Fruit fly (Drosophila melanogaster) whole organism, embryonic: ENCODE results near the gene NdufV3.

Experiments used
- B-H1 ChIP-seq: fragments of 200-800 bp; sonication (Bioruptor generic); IDR thresholded peaks from 3 replicates; pipeline ENCODE4 v1.3.6; 2022; ENCODE audit warnings: missing biosample characterization, missing genetic modification characterization
- Bdp1 ChIP-seq: fragments of 200-800 bp; sonication (Bioruptor generic); optimal IDR thresholded peaks from 3 replicates; lab custom pipeline; 2016; ENCODE audit warnings: missing biosample characterization, missing genetic modification characterization
- Blimp-1 ChIP-seq: fragments of 200-800 bp; sonication (Bioruptor generic); optimal IDR thresholded peaks from 3 replicates; lab custom pipeline; 2018; ENCODE audit warnings: missing biosample characterization, missing genetic modification characterization, mild to moderate bottlenecking, moderate library complexity, missing genetic modification reagents
- CG10431 ChIP-seq: fragments of 200-800 bp; sonication (Bioruptor generic); optimal IDR thresholded peaks from 3 replicates; lab custom pipeline; 2018; ENCODE audit warnings: missing biosample characterization, mild to moderate bottlenecking, missing genetic modification characterization
- CG10959 ChIP-seq: fragments of 200-800 bp; sonication (Bioruptor generic); IDR thresholded peaks from 2 replicates; pipeline ENCODE4 v1.3.6; 2022; ENCODE audit warnings: missing biosample characterization, missing genetic modification characterization
- CG11398 ChIP-seq: fragments of 200-800 bp; sonication (Bioruptor generic); optimal IDR thresholded peaks from 2 replicates; lab custom pipeline; 2016; ENCODE audit warnings: missing biosample characterization, missing genetic modification characterization
- CG12104 ChIP-seq: fragments of 200-800 bp; sonication (Bioruptor generic); optimal IDR thresholded peaks from 3 replicates; lab custom pipeline; 2016; ENCODE audit warnings: missing biosample characterization, missing genetic modification characterization
- CG12155 ChIP-seq: fragments of 200-800 bp; sonication (Bioruptor generic); optimal IDR thresholded peaks from 3 replicates; lab custom pipeline; 2016; ENCODE audit warnings: missing biosample characterization, missing genetic modification characterization
- CG13296 ChIP-seq: fragments of 200-800 bp; sonication (Bioruptor generic); optimal IDR thresholded peaks from 3 replicates; lab custom pipeline; 2018; ENCODE audit warnings: missing biosample characterization, mild to moderate bottlenecking, missing genetic modification characterization
- CG1602 ChIP-seq: fragments of 200-800 bp; sonication (Bioruptor generic); optimal IDR thresholded peaks from 3 replicates; lab custom pipeline; 2016; ENCODE audit warnings: missing biosample characterization, missing genetic modification characterization
- CG17328 ChIP-seq: fragments of 200-800 bp; sonication (Bioruptor generic); IDR thresholded peaks from 2 replicates; pipeline ENCODE4 v1.3.6; 2022; ENCODE audit warnings: missing biosample characterization, missing genetic modification characterization
- CG2120 ChIP-seq: fragments of 200-800 bp; sonication (Bioruptor generic); optimal IDR thresholded peaks from 3 replicates; lab custom pipeline; 2016; ENCODE audit warnings: missing biosample characterization, missing genetic modification characterization
- CG2678 ChIP-seq: fragments of 200-800 bp; sonication (Bioruptor generic); optimal IDR thresholded peaks from 3 replicates; lab custom pipeline; 2019; ENCODE audit warnings: missing biosample characterization, mild to moderate bottlenecking, missing genetic modification characterization, moderate library complexity
- CG31441 ChIP-seq: fragments of 200-800 bp; sonication (Bioruptor generic); IDR thresholded peaks from 2 replicates; pipeline ENCODE4 v1.3.6; 2022; ENCODE audit warnings: missing biosample characterization, missing genetic modification characterization
- CG32767 ChIP-seq: fragments of 200-800 bp; sonication (Bioruptor generic); IDR thresholded peaks from 2 replicates; pipeline ENCODE4 v1.3.6; 2022; ENCODE audit warnings: missing biosample characterization, missing genetic modification characterization
- CG33213 ChIP-seq: fragments of 200-800 bp; sonication (Bioruptor generic); optimal IDR thresholded peaks from 3 replicates; lab custom pipeline; 2016; ENCODE audit warnings: missing biosample characterization, missing genetic modification characterization
- CG4360 ChIP-seq: fragments of 200-800 bp; sonication (Bioruptor generic); IDR thresholded peaks from 2 replicates; pipeline ENCODE4 v1.3.6; 2022; ENCODE audit warnings: missing biosample characterization, missing genetic modification characterization
- CG6654 ChIP-seq: fragments of 200-800 bp; sonication (Bioruptor generic); optimal IDR thresholded peaks from 2 replicates; lab custom pipeline; 2017; ENCODE audit warnings: missing biosample characterization, mild to moderate bottlenecking, missing genetic modification characterization
- CG6765 ChIP-seq: fragments of 200-800 bp; sonication (Bioruptor generic); optimal IDR thresholded peaks from 3 replicates; lab custom pipeline; 2017; ENCODE audit warnings: missing biosample characterization, mild to moderate bottlenecking, missing genetic modification characterization
- CG6854 ChIP-seq: fragments of 200-800 bp; sonication (Bioruptor generic); optimal IDR thresholded peaks from 3 replicates; lab custom pipeline; 2017; ENCODE audit warnings: missing biosample characterization, mild to moderate bottlenecking, missing genetic modification characterization
- CG8944 ChIP-seq: fragments of 200-800 bp; sonication (Bioruptor generic); optimal IDR thresholded peaks from 3 replicates; lab custom pipeline; 2016; ENCODE audit warnings: missing biosample characterization, missing genetic modification characterization
- CG9727 ChIP-seq: fragments of 200-800 bp; sonication (Bioruptor generic); optimal IDR thresholded peaks from 3 replicates; lab custom pipeline; 2017; ENCODE audit warnings: missing biosample characterization, mild to moderate bottlenecking, missing genetic modification characterization
- CTCF ChIP-seq: fragments of 200-800 bp; sonication (Bioruptor generic); optimal IDR thresholded peaks from 2 replicates; lab custom pipeline; 2017; ENCODE audit warnings: missing biosample characterization, mild to moderate bottlenecking, missing genetic modification characterization, moderate library complexity
- Dad ChIP-seq: fragments of 200-800 bp; sonication (Bioruptor generic); optimal IDR thresholded peaks from 3 replicates; lab custom pipeline; 2016; ENCODE audit warnings: missing biosample characterization, missing genetic modification characterization
- Doc2 ChIP-seq: fragments of 200-800 bp; sonication (Bioruptor generic); IDR thresholded peaks from 2 replicates; pipeline ENCODE4 v1.3.6; 2022; ENCODE audit warnings: missing biosample characterization, missing genetic modification characterization
- Elba2 ChIP-seq: fragments of 200-800 bp; sonication (Bioruptor generic); optimal IDR thresholded peaks from 3 replicates; lab custom pipeline; 2016; ENCODE audit warnings: missing biosample characterization, missing genetic modification characterization
- Ets97D ChIP-seq: fragments of 200-800 bp; sonication (Bioruptor generic); optimal IDR thresholded peaks from 3 replicates; lab custom pipeline; 2016; ENCODE audit warnings: missing biosample characterization, missing genetic modification characterization
- MESR4 ChIP-seq: fragments of 200-800 bp; sonication (Bioruptor generic); optimal IDR thresholded peaks from 2 replicates; lab custom pipeline; 2018; ENCODE audit warnings: missing biosample characterization, mild to moderate bottlenecking, missing genetic modification characterization, moderate library complexity
- NC2α ChIP-seq: fragments of 200-800 bp; sonication (Bioruptor generic); optimal IDR thresholded peaks from 2 replicates; lab custom pipeline; 2016; ENCODE audit warnings: missing biosample characterization, missing genetic modification characterization
- Oli ChIP-seq: fragments of 200-800 bp; sonication (Bioruptor generic); optimal IDR thresholded peaks from 2 replicates; lab custom pipeline; 2018; ENCODE audit warnings: missing biosample characterization, mild to moderate bottlenecking, missing genetic modification characterization, moderate library complexity
- PHDP ChIP-seq: fragments of 200-800 bp; sonication (Bioruptor generic); optimal IDR thresholded peaks from 3 replicates; lab custom pipeline; 2018; ENCODE audit warnings: missing biosample characterization, mild to moderate bottlenecking, missing genetic modification characterization, moderate library complexity
- Pdp1 ChIP-seq, 2 experiments: fragments of 200-800 bp; sonication (Bioruptor generic); optimal IDR thresholded peaks; 3 replicates each; lab custom pipeline; 2016; ENCODE audit warnings: missing biosample characterization in 2 of 2, missing genetic modification characterization in 2 of 2, mild to moderate bottlenecking in 1 of 2, moderate library complexity in 1 of 2
- Rfx ChIP-seq: fragments of 200-800 bp; sonication (Bioruptor generic); IDR thresholded peaks from 2 replicates; pipeline ENCODE4 v1.3.6; 2022; ENCODE audit warnings: missing biosample characterization, missing genetic modification characterization
- Ssrp ChIP-seq: fragments of 200-800 bp; sonication (Bioruptor generic); optimal IDR thresholded peaks from 2 replicates; lab custom pipeline; 2018; ENCODE audit warnings: missing biosample characterization, mild to moderate bottlenecking, missing genetic modification characterization, moderate library complexity
- cad ChIP-seq: fragments of >200 bp; optimal IDR thresholded peaks from 2 replicates; lab custom pipeline; 2017; ENCODE audit warnings: missing biosample characterization, missing genetic modification characterization
- cwo ChIP-seq: fragments of 200-800 bp; sonication (Bioruptor generic); optimal IDR thresholded peaks from 3 replicates; lab custom pipeline; 2017; ENCODE audit warnings: missing biosample characterization, missing genetic modification characterization, mild to moderate bottlenecking, moderate library complexity, missing genetic modification reagents
- disco-r ChIP-seq: fragments of 200-800 bp; sonication (Bioruptor generic); optimal IDR thresholded peaks from 2 replicates; lab custom pipeline; 2016; ENCODE audit warnings: missing biosample characterization, missing genetic modification characterization
- ems ChIP-seq: fragments of 200-800 bp; sonication (Bioruptor generic); optimal IDR thresholded peaks from 3 replicates; lab custom pipeline; 2016; ENCODE audit warnings: missing biosample characterization, missing genetic modification characterization
- eyg ChIP-seq: fragments of 200-800 bp; sonication (Bioruptor generic); optimal IDR thresholded peaks from 3 replicates; lab custom pipeline; 2016; ENCODE audit warnings: missing biosample characterization, missing genetic modification characterization
- fd3F ChIP-seq: fragments of 200-800 bp; sonication (Bioruptor generic); optimal IDR thresholded peaks from 2 replicates; lab custom pipeline; 2018; ENCODE audit warnings: missing biosample characterization, mild to moderate bottlenecking, missing genetic modification characterization, moderate library complexity
- fd96Cb ChIP-seq: fragments of 200-800 bp; sonication (Bioruptor generic); optimal IDR thresholded peaks from 2 replicates; lab custom pipeline; 2018; ENCODE audit warnings: missing biosample characterization, mild to moderate bottlenecking, missing genetic modification characterization, moderate library complexity
- gcm2 ChIP-seq: fragments of 200-800 bp; sonication (Bioruptor generic); optimal IDR thresholded peaks from 2 replicates; lab custom pipeline; 2016; ENCODE audit warnings: missing biosample characterization, missing genetic modification characterization
- grau ChIP-seq: fragments of 200-800 bp; optimal IDR thresholded peaks from 3 replicates; lab custom pipeline; 2019; ENCODE audit warnings: missing biosample characterization, mild to moderate bottlenecking, missing genetic modification characterization, moderate library complexity
- gro ChIP-seq: fragments of 200-800 bp; sonication (Bioruptor generic); optimal IDR thresholded peaks from 2 replicates; lab custom pipeline; 2016; ENCODE audit warnings: missing biosample characterization, missing genetic modification characterization
- kah ChIP-seq: fragments of 200-800 bp; sonication (Bioruptor generic); optimal IDR thresholded peaks from 2 replicates; lab custom pipeline; 2018; ENCODE audit warnings: missing biosample characterization, mild to moderate bottlenecking, missing genetic modification characterization
- lilli ChIP-seq: fragments of 200-800 bp; sonication (Bioruptor generic); optimal IDR thresholded peaks from 3 replicates; lab custom pipeline; 2016; ENCODE audit warnings: missing biosample characterization, missing genetic modification characterization
- mam ChIP-seq: fragments of 200-800 bp; sonication (Bioruptor generic); optimal IDR thresholded peaks from 3 replicates; lab custom pipeline; 2016; ENCODE audit warnings: missing biosample characterization, missing genetic modification characterization
- pan ChIP-seq, 4 experiments: fragments of >200 bp in 3 of 4; fragments of 200-800 bp in 1 of 4; sonication (Bioruptor generic) in 1 of 4; optimal IDR thresholded peaks in 3 of 4; IDR thresholded peaks in 1 of 4; 2 replicates each; pipeline versions ENCODE4 v1.3.6 to Lab custom; 2017 to 2022; ENCODE audit warnings: missing biosample characterization in 2 of 4, missing genetic modification characterization in 2 of 4, mixed read lengths in 1 of 4
- pb ChIP-seq: fragments of 200-800 bp; sonication (Bioruptor generic); optimal IDR thresholded peaks from 3 replicates; lab custom pipeline; 2016; ENCODE audit warnings: missing biosample characterization, missing genetic modification characterization
- pho ChIP-seq: fragments of 200-800 bp; sonication (Bioruptor generic); optimal IDR thresholded peaks from 2 replicates; lab custom pipeline; 2016; ENCODE audit warnings: missing biosample characterization, missing genetic modification characterization
- pita ChIP-seq: fragments of 200-800 bp; sonication (Bioruptor generic); optimal IDR thresholded peaks from 2 replicates; lab custom pipeline; 2017; ENCODE audit warnings: missing biosample characterization, mild to moderate bottlenecking, missing genetic modification characterization
- psq ChIP-seq: fragments of 200-800 bp; sonication (Bioruptor generic); optimal IDR thresholded peaks from 2 replicates; lab custom pipeline; 2017; ENCODE audit warnings: missing biosample characterization, missing genetic modification characterization
- sens ChIP-seq: fragments of 200-800 bp; sonication (Bioruptor generic); peaks from one replicate; lab custom pipeline; 2016; ENCODE audit warnings: missing biosample characterization, missing genetic modification characterization
- unc-4 ChIP-seq: fragments of 200-800 bp; sonication (Bioruptor generic); IDR thresholded peaks from 2 replicates; pipeline ENCODE4 v1.3.6; 2022; ENCODE audit warnings: missing biosample characterization, missing genetic modification characterization; ENCODE audit not compliant: partially characterized antibody

Gene NdufV3

dm6 chrX:11378388-11378787 lies 28.6 kb downstream of the NdufV3 start (continued):
- TF ChIP-seq pita (GFP tag; lab: Kevin White, UChicago) = no peak
- TF ChIP-seq Dad (GFP tag; lab: Kevin White, UChicago) = no peak
- no peak for TF ChIP-seq Doc2 (GFP tag; lab: Robert Waterston, UW)
- no peak for TF ChIP-seq pho
- no peak for TF ChIP-seq lilli
- TF ChIP-seq Ssrp (tag; lab: Kevin White, UChicago) = no peak
- no peak for TF ChIP-seq fd3F (GFP tag; lab: Kevin White, UChicago)
- TF ChIP-seq CG6654 (GFP tag; lab: Kevin White, UChicago) = no peak
- no peak for TF ChIP-seq Blimp-1 (GFP tag; lab: Kevin White, UChicago)
- TF ChIP-seq cad (GFP tag; lab: Kevin White, UChicago) = no peak
- TF ChIP-seq kah (GFP tag; lab: Kevin White, UChicago) = no peak
- TF ChIP-seq NC2α (GFP tag; lab: Kevin White, UChicago) = no peak
- no peak for TF ChIP-seq CG12104 (GFP tag; lab: Kevin White, UChicago)
- no peak for TF ChIP-seq ems
- no peak for TF ChIP-seq Elba2 (GFP tag; lab: Kevin White, UChicago)
- no peak for TF ChIP-seq CG10959 (GFP tag; lab: Robert Waterston, UW)
- no peak for TF ChIP-seq MESR4
- no peak for TF ChIP-seq mam (GFP tag; lab: Kevin White, UChicago)
- TF ChIP-seq gcm2 (GFP tag; lab: Kevin White, UChicago) = no peak
- TF ChIP-seq Rfx (GFP tag; lab: Robert Waterston, UW) = no peak
- peak; percentile 1 for TF ChIP-seq sens
- no peak for TF ChIP-seq CG33213 (GFP tag; lab: Kevin White, UChicago)
- no peak for TF ChIP-seq gro (GFP tag; lab: Kevin White, UChicago)
- no peak for TF ChIP-seq CG1602
- TF ChIP-seq PHDP (tag; lab: Kevin White, UChicago) = peak; percentile 13
- no peak for TF ChIP-seq CG9727
- no peak for TF ChIP-seq CG6854 (GFP tag; lab: Kevin White, UChicago)
- no peak for TF ChIP-seq CG4360 (GFP tag; lab: Robert Waterston, UW)
- no peak for TF ChIP-seq Bdp1
- TF ChIP-seq fd96Cb (tag; lab: Kevin White, UChicago) = no peak
- TF ChIP-seq eyg = no peak
- TF ChIP-seq pb (GFP tag; lab: Kevin White, UChicago) = no peak
- no peak for TF ChIP-seq Ets97D (GFP tag; lab: Kevin White, UChicago)
- no peak for TF ChIP-seq unc-4 (GFP tag; lab: Robert Waterston, UW)
- no peak for TF ChIP-seq Oli
- peak; percentile 22 for TF ChIP-seq CG2120 (GFP tag; lab: Kevin White, UChicago)
- TF ChIP-seq CG10431 (GFP tag; lab: Kevin White, UChicago) = no peak
- TF ChIP-seq CG2678 (tag; lab: Kevin White, UChicago) = peak; percentile 23
- TF ChIP-seq CG12155 (GFP tag; lab: Kevin White, UChicago) = no peak
- TF ChIP-seq CTCF (GFP tag; lab: Kevin White, UChicago) = no peak

dm6 chrX:11379139-11379538 lies 29.3 kb downstream of the NdufV3 start:
- TF ChIP-seq CG2678 (tag; lab: Kevin White, UChicago) (peak; percentile 72), psq (no peak), Pdp1 (GFP tag; optimal IDR thresholded peaks at IDR 0.05; lab: Kevin White, UChicago) (peak in 1 of 2 experiments; percentile 41), CG13296 (peak; percentile 51), CG11398 (GFP tag; lab: Kevin White, UChicago) (no peak), CG31441 (GFP tag; lab: Robert Waterston, UW) (peak; percentile 27; the same call in 1 of the 2 replicates), CG17328 (GFP tag; lab: Robert Waterston, UW) (peak; percentile 34; the same call in 1 of the 2 replicates), cwo (GFP tag; lab: Kevin White, UChicago) (peak; percentile 45), CG32767 (no peak), CG6765 (GFP tag; lab: Kevin White, UChicago) (peak; percentile 1), grau (tag; lab: Kevin White, UChicago) (peak; percentile 46), B-H1 (peak; percentile 51; the same call in 2 of the 3 replicates), disco-r (GFP tag; lab: Kevin White, UChicago) (no peak), Bdp1 (no peak), pan (optimal IDR thresholded peaks at IDR 0.05; lab: Kevin White, UChicago) (no peak), pan (GFP tag; optimal IDR thresholded peaks at IDR 0.05 in 1 of 2, IDR thresholded peaks at IDR 0.05 in 1 of 2) (peak in 1 of 2 experiments; percentile 58), CG8944 (GFP tag; lab: Kevin White, UChicago) (no peak)
